Fruit fly (Drosophila melanogaster) whole organism, prepupa: ENCODE data around the gene Cyp4ac1.

Source experiments
- Blimp-1 ChIP-seq: fragments of 200-800 bp; sonication (Bioruptor generic); optimal IDR thresholded peaks from 3 replicates; lab custom pipeline; 2017; ENCODE audit warnings: missing biosample characterization, missing genetic modification characterization, mild to moderate bottlenecking, moderate library complexity, missing genetic modification reagents
- CG10631 ChIP-seq: fragments of 200-800 bp; sonication (Bioruptor generic); optimal IDR thresholded peaks from 2 replicates; lab custom pipeline; 2016; ENCODE audit warnings: missing biosample characterization, missing genetic modification characterization
- CG10669 ChIP-seq: fragments of 200-800 bp; sonication (Bioruptor generic); optimal IDR thresholded peaks from 3 replicates; lab custom pipeline; 2018; ENCODE audit warnings: missing biosample characterization, mild to moderate bottlenecking, missing genetic modification characterization, moderate library complexity
- CG11294 ChIP-seq: fragments of 200-800 bp; sonication (Bioruptor generic); IDR thresholded peaks from 2 replicates; pipeline ENCODE4 v1.3.6; 2022; ENCODE audit warnings: missing biosample characterization, missing genetic modification characterization
- CG11902 ChIP-seq: fragments of 200-800 bp; sonication (Bioruptor generic); optimal IDR thresholded peaks from 3 replicates; lab custom pipeline; 2016; ENCODE audit warnings: missing biosample characterization, missing genetic modification characterization
- CG1621 ChIP-seq: fragments of 200-800 bp; sonication (Bioruptor generic); optimal IDR thresholded peaks from 3 replicates; lab custom pipeline; 2018; ENCODE audit warnings: missing biosample characterization, mild to moderate bottlenecking, missing genetic modification characterization
- CG16779 ChIP-seq: fragments of 200-800 bp; sonication (Bioruptor generic); optimal IDR thresholded peaks from 3 replicates; lab custom pipeline; 2017; ENCODE audit warnings: missing biosample characterization, mild to moderate bottlenecking, missing genetic modification characterization
- CG3032 ChIP-seq: fragments of 200-800 bp; optimal IDR thresholded peaks from 2 replicates; lab custom pipeline; 2019; ENCODE audit warnings: missing biosample characterization, mild to moderate bottlenecking, missing genetic modification characterization, moderate library complexity
- CG34406 ChIP-seq: fragments of 200-800 bp; sonication (Bioruptor generic); optimal IDR thresholded peaks from 3 replicates; lab custom pipeline; 2016; ENCODE audit warnings: missing biosample characterization, missing genetic modification characterization
- CG3919 ChIP-seq: fragments of 200-800 bp; sonication (Bioruptor generic); optimal IDR thresholded peaks from 3 replicates; lab custom pipeline; 2016; ENCODE audit warnings: missing biosample characterization, missing genetic modification characterization
- CG4318 ChIP-seq: fragments of 200-800 bp; sonication (Bioruptor generic); optimal IDR thresholded peaks from 3 replicates; lab custom pipeline; 2017; ENCODE audit warnings: missing biosample characterization, mild to moderate bottlenecking, missing genetic modification characterization
- CG6808 ChIP-seq: fragments of 200-800 bp; sonication (Bioruptor generic); optimal IDR thresholded peaks from 3 replicates; lab custom pipeline; 2017; ENCODE audit warnings: missing biosample characterization, missing genetic modification characterization, mild to moderate bottlenecking, moderate library complexity, missing genetic modification reagents
- CG6854 ChIP-seq: fragments of 200-800 bp; sonication (Bioruptor generic); optimal IDR thresholded peaks from 2 replicates; lab custom pipeline; 2017; ENCODE audit warnings: missing biosample characterization, mild to moderate bottlenecking, missing genetic modification characterization
- CG7368 ChIP-seq: fragments of 200-800 bp; sonication (Bioruptor generic); optimal IDR thresholded peaks from 3 replicates; lab custom pipeline; 2016; ENCODE audit warnings: missing biosample characterization, missing genetic modification characterization
- CG8119 ChIP-seq: fragments of 200-800 bp; sonication (Bioruptor generic); IDR thresholded peaks from 3 replicates; pipeline ENCODE4 v1.3.6; 2022; ENCODE audit warnings: missing biosample characterization, missing genetic modification characterization
- CG8319 ChIP-seq: fragments of 200-800 bp; sonication (Bioruptor generic); optimal IDR thresholded peaks from 3 replicates; lab custom pipeline; 2016; ENCODE audit warnings: missing biosample characterization, missing genetic modification characterization
- CG9139 ChIP-seq: fragments of 200-800 bp; sonication (Bioruptor generic); optimal IDR thresholded peaks from 3 replicates; lab custom pipeline; 2017; ENCODE audit warnings: missing biosample characterization, mild to moderate bottlenecking, missing genetic modification characterization
- Eip75B ChIP-seq: fragments of 200-800 bp; sonication (Bioruptor generic); optimal IDR thresholded peaks from 3 replicates; lab custom pipeline; 2016; ENCODE audit warnings: missing biosample characterization, missing genetic modification characterization
- Eip78C ChIP-seq: fragments of 200-800 bp; sonication (Bioruptor generic); peaks from one replicate; lab custom pipeline; 2016; ENCODE audit warnings: missing biosample characterization, missing genetic modification characterization
- Ets21C ChIP-seq: fragments of 200-800 bp; sonication (Bioruptor generic); optimal IDR thresholded peaks from 3 replicates; lab custom pipeline; 2016; ENCODE audit warnings: missing biosample characterization, missing genetic modification characterization
- Gug ChIP-seq: fragments of 200-800 bp; sonication (Bioruptor generic); IDR thresholded peaks from 2 replicates; pipeline ENCODE4 v1.3.6; 2022; ENCODE audit warnings: missing biosample characterization, missing genetic modification characterization
- Hr39 ChIP-seq: fragments of 200-800 bp; sonication (Bioruptor generic); optimal IDR thresholded peaks from 2 replicates; lab custom pipeline; 2016; ENCODE audit warnings: missing biosample characterization, missing genetic modification characterization
- Smox ChIP-seq: fragments of 200-800 bp; sonication (Bioruptor generic); optimal IDR thresholded peaks from 3 replicates; lab custom pipeline; 2016; ENCODE audit warnings: missing biosample characterization, missing genetic modification characterization
- Sox15 ChIP-seq: fragments of 200-800 bp; sonication (Bioruptor generic); optimal IDR thresholded peaks from 3 replicates; lab custom pipeline; 2016; ENCODE audit warnings: missing biosample characterization, missing genetic modification characterization
- cyc ChIP-seq: fragments of 200-800 bp; sonication (Bioruptor generic); optimal IDR thresholded peaks from 3 replicates; lab custom pipeline; 2016; ENCODE audit warnings: missing biosample characterization, missing genetic modification characterization
- dac ChIP-seq: fragments of 200-800 bp; sonication (Bioruptor generic); optimal IDR thresholded peaks from 2 replicates; lab custom pipeline; 2017; ENCODE audit warnings: missing biosample characterization, mild to moderate bottlenecking, missing genetic modification characterization
- eg ChIP-seq: fragments of 200-800 bp; sonication (Bioruptor generic); IDR thresholded peaks from 3 replicates; pipeline ENCODE4 v1.3.6; 2022; ENCODE audit warnings: missing biosample characterization, missing genetic modification characterization
- esn ChIP-seq: fragments of 200-800 bp; sonication (Bioruptor generic); optimal IDR thresholded peaks from 2 replicates; lab custom pipeline; 2016; ENCODE audit warnings: missing biosample characterization, mild to moderate bottlenecking, missing genetic modification characterization, moderate library complexity
- fd85E ChIP-seq: fragments of 200-800 bp; sonication (Bioruptor generic); optimal IDR thresholded peaks from 3 replicates; lab custom pipeline; 2016; ENCODE audit warnings: missing biosample characterization, missing genetic modification characterization
- fkh ChIP-seq: fragments of 200-800 bp; sonication (Bioruptor generic); optimal IDR thresholded peaks from 3 replicates; lab custom pipeline; 2017; ENCODE audit warnings: missing biosample characterization, mild to moderate bottlenecking, missing genetic modification characterization, moderate library complexity
- lz ChIP-seq: fragments of 200-800 bp; sonication (Bioruptor generic); optimal IDR thresholded peaks from 3 replicates; lab custom pipeline; 2016; ENCODE audit warnings: missing biosample characterization, missing genetic modification characterization
- net ChIP-seq: fragments of 200-800 bp; sonication (Bioruptor generic); optimal IDR thresholded peaks from 3 replicates; lab custom pipeline; 2016; ENCODE audit warnings: missing biosample characterization, missing genetic modification characterization
- pdm3 ChIP-seq: fragments of 200-800 bp; sonication (Bioruptor generic); optimal IDR thresholded peaks from 3 replicates; lab custom pipeline; 2016; ENCODE audit warnings: missing biosample characterization, missing genetic modification characterization
- ss ChIP-seq, 2 experiments: fragments of 200-800 bp; sonication (Bioruptor generic); optimal IDR thresholded peaks; 2 replicates in 1 of 2; 3 replicates in 1 of 2; lab custom pipeline; 2017 to 2018; ENCODE audit warnings: mild to moderate bottlenecking in 2 of 2, missing biosample characterization in 2 of 2, missing genetic modification characterization in 2 of 2, moderate library complexity in 1 of 2
- svp ChIP-seq: fragments of 200-800 bp; sonication (Bioruptor generic); peaks from one replicate; lab custom pipeline; 2016; ENCODE audit warnings: missing biosample characterization, missing genetic modification characterization
- topi ChIP-seq: fragments of 200-800 bp; sonication (Bioruptor generic); optimal IDR thresholded peaks from 3 replicates; lab custom pipeline; 2016; ENCODE audit warnings: missing biosample characterization, missing genetic modification characterization

Gene Cyp4ac1

DNA sequence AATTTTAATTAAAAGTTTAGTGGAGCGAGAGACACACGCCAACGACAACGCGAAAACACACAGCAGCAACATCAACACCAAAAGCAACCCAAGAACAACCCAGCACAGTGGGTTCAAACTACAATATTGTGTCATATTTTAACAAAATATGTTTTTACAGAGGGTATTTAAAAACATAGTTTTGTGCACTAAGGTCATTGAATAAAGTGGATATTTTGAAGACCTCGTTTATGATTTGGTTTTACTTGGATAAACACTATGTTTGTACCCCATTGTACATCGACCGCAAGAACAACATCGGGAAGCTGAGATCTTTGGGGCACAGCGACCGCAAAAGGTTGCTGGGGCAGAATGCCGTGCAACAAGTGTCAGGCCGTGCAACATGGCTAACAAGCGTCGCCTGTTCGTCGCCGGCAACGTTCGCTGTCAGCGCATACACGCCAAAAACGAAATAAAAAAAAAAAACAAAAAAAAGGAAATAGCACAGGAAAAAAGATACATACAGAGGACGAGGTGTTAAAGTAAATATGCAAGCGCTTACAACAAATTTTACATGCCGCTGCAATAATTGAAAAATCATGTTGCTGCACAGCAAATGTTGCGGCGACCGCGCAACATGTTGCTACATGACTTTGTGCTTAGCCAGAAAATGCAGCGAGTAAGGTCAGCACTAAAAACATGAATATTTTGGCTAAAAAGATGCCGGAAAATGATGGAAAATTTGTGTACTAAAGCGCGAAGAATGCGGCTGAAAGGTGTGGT, 2.4 kb upstream of the Cyp4ac1 start (continued):
- no peak for TF ChIP-seq fd85E (GFP tag; lab: Kevin White, UChicago)
- peak; percentile 92 for TF ChIP-seq esn (GFP tag; lab: Kevin White, UChicago)
- peak; percentile 89 for TF ChIP-seq net (GFP tag; lab: Kevin White, UChicago)
- no peak for TF ChIP-seq fkh
- TF ChIP-seq CG16779 (tag; lab: Kevin White, UChicago): peak; percentile 73
- TF ChIP-seq ss (GFP tag; optimal IDR thresholded peaks at IDR 0.05; lab: Kevin White, UChicago): peak; percentile 92 to 93
- peak; percentile 81 for TF ChIP-seq CG8319 (GFP tag; lab: Kevin White, UChicago)
- TF ChIP-seq Hr39 (GFP tag; lab: Kevin White, UChicago): peak; percentile 90
- peak; percentile 83 for TF ChIP-seq pdm3 (GFP tag; lab: Kevin White, UChicago)
- peak; percentile 90 for TF ChIP-seq Smox (GFP tag; lab: Kevin White, UChicago)
- TF ChIP-seq CG6854 (GFP tag; lab: Kevin White, UChicago): peak; percentile 80
- peak; percentile 90 for TF ChIP-seq lz (GFP tag; lab: Kevin White, UChicago)
- TF ChIP-seq, all 60 proteins: peak for 57

DNA sequence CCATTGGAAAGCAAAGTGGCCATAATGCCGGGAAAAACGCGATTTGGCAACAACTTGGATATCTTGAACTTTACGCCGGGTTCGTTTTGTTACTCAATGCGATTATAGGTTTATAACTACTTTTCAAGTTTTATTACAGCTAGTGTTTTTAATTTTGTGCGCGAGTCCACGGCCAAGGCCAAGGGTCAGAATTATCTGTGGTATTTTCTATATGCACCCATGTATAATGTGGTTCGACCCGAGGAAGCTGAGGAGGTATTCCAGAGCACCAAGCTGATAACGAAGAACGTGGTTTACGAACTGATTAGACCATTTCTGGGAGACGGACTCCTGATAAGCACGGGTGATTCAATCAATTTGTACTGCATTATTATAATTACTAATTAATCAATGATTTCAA, 356 bp downstream of the Cyp4ac1 start:
- TF ChIP-seq svp (GFP tag; lab: Kevin White, UChicago) (peak; percentile 95), Hr39 (GFP tag; lab: Kevin White, UChicago) (no peak)
- TF ChIP-seq, all 60 proteins: peak for 1

DNA sequence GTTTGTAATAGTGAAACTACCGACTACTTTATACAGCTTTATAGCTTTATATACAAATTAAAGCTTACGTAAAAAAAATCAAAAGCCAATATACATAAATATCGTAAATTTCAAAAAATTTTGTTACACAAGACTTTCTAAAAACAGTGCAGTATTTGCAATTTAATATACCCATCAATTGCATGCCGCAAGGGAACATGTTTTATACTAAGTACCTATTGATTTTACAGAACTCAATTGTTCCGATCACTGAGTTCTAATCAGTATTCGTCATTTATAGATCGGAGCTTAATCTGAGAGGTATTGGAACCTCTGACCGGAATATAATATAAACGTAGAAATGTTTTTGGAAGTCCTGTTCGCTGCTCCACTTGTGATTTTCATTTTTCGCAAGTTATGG, 2.3 kb downstream of the Cyp4ac1 start, which contains the start of gene Cyp4ac2:
TSS of gene Cyp4ac2 (plus strand) at position 301 of the 400 bp plus-strand sequence.
- TF ChIP-seq CG11902 (GFP tag; lab: Kevin White, UChicago) (no peak), Hr39 (GFP tag; lab: Kevin White, UChicago) (no peak), Gug (no peak), eg (GFP tag; lab: Robert Waterston, UW) (no peak), CG34406 (no peak), Eip78C (GFP tag; lab: Kevin White, UChicago) (no peak), topi (GFP tag; lab: Kevin White, UChicago) (no peak), Ets21C (no peak), CG10631 (GFP tag; lab: Kevin White, UChicago) (no peak), dac (no peak), CG8119 (no peak), Blimp-1 (GFP tag; lab: Kevin White, UChicago) (no peak), CG11294 (GFP tag; lab: Robert Waterston, UW) (no peak), ss (GFP tag; optimal IDR thresholded peaks at IDR 0.05; lab: Kevin White, UChicago) (no peak), CG7368 (no peak), lz (GFP tag; lab: Kevin White, UChicago) (no peak), pdm3 (GFP tag; lab: Kevin White, UChicago) (no peak), CG3032 (tag; lab: Kevin White, UChicago) (no peak), CG8319 (GFP tag; lab: Kevin White, UChicago) (no peak), esn (GFP tag; lab: Kevin White, UChicago) (no peak)

DNA sequence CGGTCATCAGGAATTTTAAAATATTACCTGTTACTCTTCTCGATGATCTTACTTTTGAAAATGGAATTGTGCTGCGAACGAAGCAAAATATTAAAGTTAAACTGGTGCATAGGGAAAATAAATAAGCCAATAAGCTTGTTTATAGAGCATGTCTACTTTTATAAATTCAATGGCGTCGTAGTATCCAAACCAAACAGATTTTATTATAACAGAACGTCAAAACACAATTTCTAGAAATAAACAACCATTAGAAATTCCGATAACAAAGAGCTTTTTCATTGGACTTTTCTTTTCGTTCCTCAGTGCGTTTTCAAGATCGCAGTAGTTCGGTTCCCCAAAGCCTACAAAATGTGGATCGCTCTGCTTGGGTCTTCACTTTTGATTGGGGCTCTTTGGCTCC, 4.4 kb downstream of the Cyp4ac1 start, which contains the start of gene Cyp4ac3:
TSS of gene Cyp4ac3 (plus strand) at position 301 of the 400 bp plus-strand sequence.
- TF ChIP-seq CG6854 (GFP tag; lab: Kevin White, UChicago): no peak
- TF ChIP-seq Gug: no peak
- no peak for TF ChIP-seq fkh
- TF ChIP-seq Eip75B (GFP tag; lab: Kevin White, UChicago): no peak
- TF ChIP-seq Smox (GFP tag; lab: Kevin White, UChicago): no peak
- no peak for TF ChIP-seq CG4318 (GFP tag; lab: Kevin White, UChicago)
- no peak for TF ChIP-seq Sox15 (GFP tag; lab: Kevin White, UChicago)
- no peak for TF ChIP-seq cyc (GFP tag; lab: Kevin White, UChicago)
- no peak for TF ChIP-seq CG9139 (GFP tag; lab: Kevin White, UChicago)
- TF ChIP-seq fd85E (GFP tag; lab: Kevin White, UChicago): no peak
- no peak for TF ChIP-seq CG10631 (GFP tag; lab: Kevin White, UChicago)
- TF ChIP-seq CG10669 (GFP tag; lab: Kevin White, UChicago): no peak
- TF ChIP-seq eg (GFP tag; lab: Robert Waterston, UW): no peak
- no peak for TF ChIP-seq net (GFP tag; lab: Kevin White, UChicago)
- no peak for TF ChIP-seq CG1621 (tag; lab: Kevin White, UChicago)
- no peak for TF ChIP-seq CG6808 (GFP tag; lab: Kevin White, UChicago)
- TF ChIP-seq dac: no peak
- TF ChIP-seq CG3919 (GFP tag; lab: Kevin White, UChicago): no peak
